Fruit fly (Drosophila melanogaster) whole organism, embryonic: ENCODE results near the gene Snup.
A peak's percentile ranks its signal among the peaks of the same experiment; 100 is the strongest.

Experiments used
- Adf1 ChIP-seq: fragments of 200-800 bp; sonication (Bioruptor generic); IDR thresholded peaks from 2 replicates; pipeline ENCODE4 v1.3.6; 2022; ENCODE audit warnings: missing biosample characterization, missing genetic modification characterization
- Aef1 ChIP-seq: fragments of 200-800 bp; sonication (Bioruptor generic); IDR thresholded peaks from 3 replicates; pipeline ENCODE4 v1.3.6; 2022; ENCODE audit warnings: missing biosample characterization, missing genetic modification characterization
- BtbVII ChIP-seq: fragments of 200-800 bp; sonication (Bioruptor generic); optimal IDR thresholded peaks from 3 replicates; lab custom pipeline; 2017; ENCODE audit warnings: missing biosample characterization, mild to moderate bottlenecking, missing genetic modification characterization
- CG10321 ChIP-seq: fragments of 200-800 bp; sonication (Bioruptor generic); IDR thresholded peaks from 2 replicates; pipeline ENCODE4 v1.3.6; 2022; ENCODE audit warnings: missing biosample characterization, missing genetic modification characterization
- CG13123 ChIP-seq: fragments of 200-800 bp; sonication (Bioruptor generic); optimal IDR thresholded peaks from 2 replicates; lab custom pipeline; 2016; ENCODE audit warnings: missing biosample characterization, missing genetic modification characterization
- CG13775 ChIP-seq: fragments of 200-800 bp; sonication (Bioruptor generic); optimal IDR thresholded peaks from 3 replicates; lab custom pipeline; 2017; ENCODE audit warnings: missing biosample characterization, mild to moderate bottlenecking, missing genetic modification characterization
- CG14014 ChIP-seq: fragments of 200-800 bp; sonication (Bioruptor generic); IDR thresholded peaks from 2 replicates; pipeline ENCODE4 v1.3.6; 2022; ENCODE audit warnings: missing biosample characterization, missing genetic modification characterization
- CG15514 ChIP-seq: fragments of 200-800 bp; sonication (Bioruptor generic); optimal IDR thresholded peaks from 3 replicates; lab custom pipeline; 2017; ENCODE audit warnings: missing biosample characterization, missing genetic modification characterization, mild to moderate bottlenecking, moderate library complexity, missing genetic modification reagents
- CG18599 ChIP-seq: fragments of 200-800 bp; sonication (Bioruptor generic); optimal IDR thresholded peaks from 3 replicates; lab custom pipeline; 2017; ENCODE audit warnings: missing biosample characterization, missing genetic modification characterization, mild to moderate bottlenecking, moderate library complexity, missing genetic modification reagents
- CG2712 ChIP-seq: fragments of 200-800 bp; optimal IDR thresholded peaks from 3 replicates; lab custom pipeline; 2019; ENCODE audit warnings: missing biosample characterization, mild to moderate bottlenecking, missing genetic modification characterization, moderate library complexity
- CG31224 ChIP-seq: fragments of 200-800 bp; sonication (Bioruptor generic); IDR thresholded peaks from 2 replicates; pipeline ENCODE4 v1.3.6; 2022; ENCODE audit warnings: missing biosample characterization, missing genetic modification characterization
- CG3163 ChIP-seq: fragments of 200-800 bp; sonication (Bioruptor generic); optimal IDR thresholded peaks from 3 replicates; lab custom pipeline; 2016; ENCODE audit warnings: missing biosample characterization, missing genetic modification characterization
- CG3407 ChIP-seq: fragments of 200-800 bp; sonication (Bioruptor generic); optimal IDR thresholded peaks from 2 replicates; lab custom pipeline; 2018; ENCODE audit warnings: missing biosample characterization, mild to moderate bottlenecking, missing genetic modification characterization
- CG4404 ChIP-seq: fragments of 200-800 bp; sonication (Bioruptor generic); IDR thresholded peaks from 2 replicates; pipeline ENCODE4 v1.3.6; 2022; ENCODE audit warnings: missing biosample characterization, missing genetic modification characterization
- CG4854 ChIP-seq: fragments of 200-800 bp; sonication (Bioruptor generic); optimal IDR thresholded peaks from 2 replicates; lab custom pipeline; 2016; ENCODE audit warnings: missing biosample characterization, missing genetic modification characterization, inconsistent platforms
- CG6175 ChIP-seq: fragments of 200-800 bp; sonication (Bioruptor generic); IDR thresholded peaks from 3 replicates; pipeline ENCODE4 v1.3.6; 2022; ENCODE audit warnings: missing biosample characterization, missing genetic modification characterization
- CG7357 ChIP-seq: fragments of 200-800 bp; sonication (Bioruptor generic); IDR thresholded peaks from 3 replicates; pipeline ENCODE4 v1.3.6; 2022; ENCODE audit warnings: missing biosample characterization, missing genetic modification characterization
- CG7987 ChIP-seq: fragments of 200-800 bp; sonication (Bioruptor generic); optimal IDR thresholded peaks from 2 replicates; lab custom pipeline; 2018; ENCODE audit warnings: missing biosample characterization, mild to moderate bottlenecking, missing genetic modification characterization, moderate library complexity
- CG9215 ChIP-seq: fragments of 200-800 bp; sonication (Bioruptor generic); IDR thresholded peaks from 2 replicates; pipeline ENCODE4 v1.3.6; 2022; ENCODE audit warnings: missing biosample characterization, missing genetic modification characterization
- CG9609 ChIP-seq: fragments of 200-800 bp; sonication (Bioruptor generic); optimal IDR thresholded peaks from 3 replicates; lab custom pipeline; 2016; ENCODE audit warnings: missing biosample characterization, missing genetic modification characterization
- CG9876 ChIP-seq: fragments of 200-800 bp; sonication (Bioruptor generic); optimal IDR thresholded peaks from 2 replicates; lab custom pipeline; 2016; ENCODE audit warnings: missing biosample characterization, missing genetic modification characterization
- Dek ChIP-seq: fragments of 200-800 bp; sonication (Bioruptor generic); optimal IDR thresholded peaks from 3 replicates; lab custom pipeline; 2019; ENCODE audit warnings: missing biosample characterization, mild to moderate bottlenecking, missing genetic modification characterization, moderate library complexity
- Dip3 ChIP-seq: fragments of 200-800 bp; sonication (Bioruptor generic); optimal IDR thresholded peaks from 3 replicates; lab custom pipeline; 2016; ENCODE audit warnings: missing biosample characterization, missing genetic modification characterization
- ERR ChIP-seq: fragments of 200-800 bp; sonication (Bioruptor generic); optimal IDR thresholded peaks from 2 replicates; lab custom pipeline; 2016; ENCODE audit warnings: missing biosample characterization, missing genetic modification characterization
- Eip74EF ChIP-seq, 2 experiments: fragments of 200-800 bp in 1 of 2; fragments of >200 bp in 1 of 2; sonication (Bioruptor generic) in 1 of 2; optimal IDR thresholded peaks; 2 replicates each; lab custom pipeline; 2017 to 2019; ENCODE audit warnings: missing biosample characterization in 2 of 2, missing genetic modification characterization in 2 of 2, mild to moderate bottlenecking in 1 of 2, moderate library complexity in 1 of 2
- Elba2 ChIP-seq: fragments of 200-800 bp; sonication (Bioruptor generic); optimal IDR thresholded peaks from 3 replicates; lab custom pipeline; 2016; ENCODE audit warnings: missing biosample characterization, missing genetic modification characterization
- GATAe ChIP-seq: fragments of 200-800 bp; sonication (Bioruptor generic); conservative IDR thresholded peaks from 2 replicates; pipeline ENCODE4 v1.3.6; 2022; ENCODE audit warnings: missing biosample characterization, missing genetic modification characterization
- Gsc ChIP-seq: fragments of 200-800 bp; sonication (Bioruptor generic); IDR thresholded peaks from 2 replicates; pipeline ENCODE4 v1.3.6; 2022; ENCODE audit warnings: missing biosample characterization, missing genetic modification characterization
- Hmr ChIP-seq: fragments of 200-800 bp; sonication (Bioruptor generic); optimal IDR thresholded peaks from 3 replicates; lab custom pipeline; 2017; ENCODE audit warnings: mild to moderate bottlenecking, missing biosample characterization, missing genetic modification reagents, missing genetic modification characterization
- Hr39 ChIP-seq: fragments of >200 bp; optimal IDR thresholded peaks from 2 replicates; lab custom pipeline; 2017
- Myb ChIP-seq: fragments of 200-800 bp; sonication (Bioruptor generic); optimal IDR thresholded peaks from 2 replicates; lab custom pipeline; 2016; ENCODE audit warnings: missing biosample characterization, missing genetic modification characterization
- NC2β ChIP-seq: fragments of 200-800 bp; sonication (Bioruptor generic); optimal IDR thresholded peaks from 2 replicates; lab custom pipeline; 2016; ENCODE audit warnings: missing biosample characterization, missing genetic modification characterization
- Nf-YC ChIP-seq: fragments of 200-800 bp; optimal IDR thresholded peaks from 3 replicates; lab custom pipeline; 2019; ENCODE audit warnings: missing biosample characterization, mild to moderate bottlenecking, missing genetic modification characterization, moderate library complexity
- Spps ChIP-seq: fragments of 200-800 bp; sonication (Bioruptor generic); optimal IDR thresholded peaks from 2 replicates; lab custom pipeline; 2018; ENCODE audit warnings: missing biosample characterization, mild to moderate bottlenecking, missing genetic modification characterization
- Stat92E ChIP-seq, 3 experiments: fragments of >200 bp in 2 of 3; fragments of 200-800 bp in 1 of 3; sonication (Bioruptor generic) in 1 of 3; optimal IDR thresholded peaks; 2 replicates each; lab custom pipeline; 2017 to 2019; ENCODE audit warnings: missing biosample characterization in 3 of 3, missing genetic modification characterization in 3 of 3, mild to moderate bottlenecking in 1 of 3, moderate library complexity in 1 of 3
- br ChIP-seq: fragments of >200 bp; optimal IDR thresholded peaks from 2 replicates; lab custom pipeline; 2017
- crp ChIP-seq, 2 experiments: fragments of 200-800 bp; sonication (Bioruptor generic); optimal IDR thresholded peaks; 2 replicates in 1 of 2; 3 replicates in 1 of 2; lab custom pipeline; 2017; ENCODE audit warnings: missing biosample characterization in 2 of 2, missing genetic modification characterization in 2 of 2, mild to moderate bottlenecking in 1 of 2, moderate library complexity in 1 of 2
- en ChIP-seq: fragments of 200-800 bp; sonication (Bioruptor generic); optimal IDR thresholded peaks from 2 replicates; lab custom pipeline; 2016; ENCODE audit warnings: missing biosample characterization, missing genetic modification characterization
- gsb ChIP-seq: fragments of 200-800 bp; sonication (Bioruptor generic); IDR thresholded peaks from 2 replicates; pipeline ENCODE4 v1.3.6; 2022; ENCODE audit warnings: missing biosample characterization, missing genetic modification characterization
- hb ChIP-seq: fragments of 200-800 bp; sonication (Bioruptor generic); IDR thresholded peaks from 3 replicates; pipeline ENCODE4 v1.3.6; 2022; ENCODE audit warnings: missing biosample characterization, missing genetic modification characterization; ENCODE audit not compliant: partially characterized antibody
- hbn ChIP-seq: fragments of 200-800 bp; sonication (Bioruptor generic); IDR thresholded peaks from 2 replicates; pipeline ENCODE4 v1.3.6; 2022; ENCODE audit warnings: missing biosample characterization, missing genetic modification characterization; ENCODE audit not compliant: partially characterized antibody
- jigr1 ChIP-seq: fragments of 200-800 bp; sonication (Bioruptor generic); IDR thresholded peaks from 3 replicates; pipeline ENCODE4 v1.3.6; 2022; ENCODE audit warnings: missing biosample characterization, missing genetic modification characterization
- knrl ChIP-seq: fragments of 200-800 bp; sonication (Bioruptor generic); IDR thresholded peaks from 3 replicates; pipeline ENCODE4 v1.3.6; 2022; ENCODE audit warnings: missing biosample characterization, missing genetic modification characterization; ENCODE audit not compliant: partially characterized antibody
- mirr ChIP-seq: fragments of 200-800 bp; sonication (Bioruptor generic); optimal IDR thresholded peaks from 3 replicates; lab custom pipeline; 2018; ENCODE audit warnings: missing biosample characterization, mild to moderate bottlenecking, missing genetic modification characterization
- nmo ChIP-seq: fragments of 200-800 bp; sonication (Bioruptor generic); optimal IDR thresholded peaks from 2 replicates; lab custom pipeline; 2018; ENCODE audit warnings: missing biosample characterization, mild to moderate bottlenecking, missing genetic modification characterization, moderate library complexity
- rib ChIP-seq: fragments of 200-800 bp; sonication (Bioruptor generic); IDR thresholded peaks from 2 replicates; pipeline ENCODE4 v1.3.6; 2022; ENCODE audit warnings: missing biosample characterization, missing genetic modification characterization
- sens-2 ChIP-seq: fragments of 200-800 bp; sonication (Bioruptor generic); IDR thresholded peaks from 2 replicates; pipeline ENCODE4 v1.3.6; 2022; ENCODE audit warnings: missing biosample characterization, missing genetic modification characterization
- tin ChIP-seq: fragments of 200-800 bp; sonication (Bioruptor generic); optimal IDR thresholded peaks from 3 replicates; lab custom pipeline; 2016; ENCODE audit warnings: missing biosample characterization, missing genetic modification characterization
- unc-4 ChIP-seq: fragments of 200-800 bp; sonication (Bioruptor generic); IDR thresholded peaks from 2 replicates; pipeline ENCODE4 v1.3.6; 2022; ENCODE audit warnings: missing biosample characterization, missing genetic modification characterization; ENCODE audit not compliant: partially characterized antibody
- vfl ChIP-seq: fragments of 200-800 bp; sonication (Bioruptor generic); optimal IDR thresholded peaks from 2 replicates; lab custom pipeline; 2016; ENCODE audit warnings: missing biosample characterization, missing genetic modification characterization
- vvl ChIP-seq: fragments of 200-800 bp; sonication (Bioruptor generic); IDR thresholded peaks from 2 replicates; pipeline ENCODE4 v1.3.6; 2022; ENCODE audit warnings: missing biosample characterization, missing genetic modification characterization
- yki ChIP-seq: fragments of >200 bp; optimal IDR thresholded peaks from 3 replicates; lab custom pipeline; 2018

The Snup gene

dm6 chr3L:2651800-2652199 lies at the start of gene Snup, which contains the start of the genes ProRS-m and CG42304 (continued):
- peak; percentile 26 for TF ChIP-seq Hmr (GFP tag; lab: Kevin White, UChicago)
- no peak for TF ChIP-seq knrl (GFP tag; lab: Robert Waterston, UW)
- TF ChIP-seq CG18599 (GFP tag; lab: Kevin White, UChicago), result peak; percentile 44
- TF ChIP-seq Hr39 (lab: Kevin White, UChicago), result no peak
- no peak for TF ChIP-seq CG4854 (GFP tag; lab: Kevin White, UChicago)
- TF ChIP-seq BtbVII (GFP tag; lab: Kevin White, UChicago), result no peak
- no peak for TF ChIP-seq CG3407 (GFP tag; lab: Kevin White, UChicago)
- no peak for TF ChIP-seq rib
- no peak for TF ChIP-seq ERR (GFP tag; lab: Kevin White, UChicago)
- TF ChIP-seq CG2712 (tag; lab: Kevin White, UChicago), result peak; percentile 87
- peak; percentile 76 for TF ChIP-seq nmo (GFP tag; lab: Kevin White, UChicago)
- TF ChIP-seq sens-2, result no peak
- TF ChIP-seq Spps (tag; lab: Kevin White, UChicago), result peak; percentile 13
- TF ChIP-seq hb (GFP tag; lab: Robert Waterston, UW), result no peak
- no peak for TF ChIP-seq vfl
- 0 out of 2 replicates have a peak, but pooled peaks have one; percentile 32 for TF ChIP-seq CG14014 (GFP tag; lab: Robert Waterston, UW)
- TF ChIP-seq CG4404, result peak; percentile 59
- peak in 1 of 2 experiments; percentile 4 for TF ChIP-seq crp (GFP tag; optimal IDR thresholded peaks at IDR 0.05; lab: Kevin White, UChicago)
- no peak for TF ChIP-seq Nf-YC (tag; lab: Kevin White, UChicago)
- TF ChIP-seq Adf1 (GFP tag; lab: Robert Waterston, UW), result no peak
- peak; percentile 40; the same call in 1 of the 3 replicates for TF ChIP-seq CG7357 (GFP tag; lab: Robert Waterston, UW)
- TF ChIP-seq CG7987 (GFP tag; lab: Kevin White, UChicago), result no peak
- TF ChIP-seq CG9876, result no peak
- TF ChIP-seq CG15514 (GFP tag; lab: Kevin White, UChicago), result peak; percentile 15
- no peak for TF ChIP-seq unc-4
- no peak for TF ChIP-seq CG3163 (GFP tag; lab: Kevin White, UChicago)
- no peak for TF ChIP-seq CG9609 (GFP tag; lab: Kevin White, UChicago)
- TF ChIP-seq CG31224, result 0 out of 2 replicates have a peak, but pooled peaks have one; percentile 19
- peak; percentile 50 for TF ChIP-seq Dek (tag; lab: Kevin White, UChicago)
- no peak for TF ChIP-seq GATAe
- TF ChIP-seq jigr1 (GFP tag; lab: Robert Waterston, UW), result 0 out of 3 replicates have a peak, but pooled peaks have one; percentile 53
- TF ChIP-seq CG13123 (GFP tag; lab: Kevin White, UChicago), result no peak
- TF ChIP-seq Aef1 (GFP tag; lab: Robert Waterston, UW), result peak; percentile 77
- TF ChIP-seq tin (GFP tag; lab: Kevin White, UChicago), result no peak
- peak; percentile 45 for TF ChIP-seq CG13775
- TF ChIP-seq br (lab: Kevin White, UChicago), result no peak
- no peak for TF ChIP-seq Gsc (GFP tag; lab: Robert Waterston, UW)
- no peak for TF ChIP-seq Elba2 (GFP tag; lab: Kevin White, UChicago)
- no peak for TF ChIP-seq mirr (GFP tag; lab: Kevin White, UChicago)
- TF ChIP-seq hbn (GFP tag; lab: Robert Waterston, UW), result no peak
- no peak for TF ChIP-seq Eip74EF (GFP tag; optimal IDR thresholded peaks at IDR 0.05; lab: Kevin White, UChicago)
- peak; percentile 86 for TF ChIP-seq vvl (GFP tag; lab: Robert Waterston, UW)
- 0 out of 2 replicates have a peak, but pooled peaks have one; percentile 37 for TF ChIP-seq CG9215 (GFP tag; lab: Robert Waterston, UW)
- TF ChIP-seq Stat92E (GFP tag; optimal IDR thresholded peaks at IDR 0.05; lab: Kevin White, UChicago), result peak in 1 of 3 experiments; percentile 18
- no peak for TF ChIP-seq en
- no peak for TF ChIP-seq yki (lab: Kevin White, UChicago)
- TF ChIP-seq Dip3, result no peak
- TF ChIP-seq NC2β, result no peak
- no peak for TF ChIP-seq gsb (GFP tag; lab: Robert Waterston, UW)
- no peak for TF ChIP-seq CG10321 (GFP tag; lab: Robert Waterston, UW)
- TF ChIP-seq Myb, result no peak
- TF ChIP-seq CG6175 (GFP tag; lab: Robert Waterston, UW), result no peak
